Worm (Caenorhabditis elegans): ENCODE results near the gene F41E6.7.

The F41E6.7 gene

DNA sequence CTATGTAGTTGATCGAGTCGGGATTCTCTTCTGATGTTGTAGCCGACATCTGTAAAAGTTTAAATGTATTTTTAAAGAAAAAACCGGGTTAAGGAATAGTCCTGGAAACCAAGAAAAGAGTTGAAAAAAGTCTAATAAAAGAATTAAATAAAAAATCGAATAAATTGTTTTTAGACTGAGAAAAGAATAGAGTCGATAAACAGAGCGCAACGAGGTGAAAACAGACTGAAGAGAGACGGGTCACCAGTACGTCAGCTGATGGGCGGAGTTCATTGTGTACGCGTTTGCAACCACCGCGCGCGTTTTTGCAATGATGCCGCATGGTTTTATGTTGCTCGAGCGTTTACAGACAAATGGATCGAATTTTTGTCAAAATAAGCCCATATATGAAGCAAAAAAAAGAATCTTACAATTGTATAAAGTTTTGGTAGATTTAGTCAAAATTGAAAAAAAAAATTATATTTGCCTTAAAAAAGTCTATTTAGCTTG, 32.2 kb upstream of the F41E6.7 start, which contains the start of gene atg-18 (continued):
- peak; percentile 97 for TF ChIP-seq hlh-11 (tag; optimal IDR thresholded peaks at IDR 0.05)
- peak; percentile 30 for TF ChIP-seq dpl-1 (GFP tag; optimal IDR thresholded peaks at IDR 0.05)
- TF ChIP-seq zip-2 (tag; optimal IDR thresholded peaks at IDR 0.05): no peak
- TF ChIP-seq duxl-1 (tag; optimal IDR thresholded peaks at IDR 0.05; ENCODE audit: poor library complexity): no peak
- no peak for TF ChIP-seq zag-1 (tag; optimal IDR thresholded peaks at IDR 0.05)
- no peak for TF ChIP-seq attf-4 (tag; optimal IDR thresholded peaks at IDR 0.05)
- no peak for TF ChIP-seq lsy-2 (tag; optimal IDR thresholded peaks at IDR 0.05)
- no peak for TF ChIP-seq ama-1 (optimal IDR thresholded peaks at IDR 0.05)
- peak; percentile 42; the same call in 1 of the 2 replicates for TF ChIP-seq nhr-42 (GFP tag; IDR thresholded peaks at IDR 0.05)
- TF ChIP-seq nhr-6 (tag; optimal IDR thresholded peaks at IDR 0.05): peak; percentile 67
- peak; percentile 71 for TF ChIP-seq hmg-1.1 (GFP tag; IDR thresholded peaks at IDR 0.05)
- TF ChIP-seq daf-8 (GFP tag; IDR thresholded peaks at IDR 0.05): no peak
- TF ChIP-seq Y105C5A.15 (GFP tag; IDR thresholded peaks at IDR 0.05): no peak
- no peak for TF ChIP-seq snpc-4 (tag; optimal IDR thresholded peaks at IDR 0.05)
- TF ChIP-seq rbr-2 (tag; optimal IDR thresholded peaks at IDR 0.05): peak; percentile 67
- peak; percentile 98 for TF ChIP-seq hlh-30 (tag; optimal IDR thresholded peaks at IDR 0.05; ENCODE audit: insufficient read depth)
- TF ChIP-seq nhr-48 (tag; optimal IDR thresholded peaks at IDR 0.05): peak; percentile 81

DNA sequence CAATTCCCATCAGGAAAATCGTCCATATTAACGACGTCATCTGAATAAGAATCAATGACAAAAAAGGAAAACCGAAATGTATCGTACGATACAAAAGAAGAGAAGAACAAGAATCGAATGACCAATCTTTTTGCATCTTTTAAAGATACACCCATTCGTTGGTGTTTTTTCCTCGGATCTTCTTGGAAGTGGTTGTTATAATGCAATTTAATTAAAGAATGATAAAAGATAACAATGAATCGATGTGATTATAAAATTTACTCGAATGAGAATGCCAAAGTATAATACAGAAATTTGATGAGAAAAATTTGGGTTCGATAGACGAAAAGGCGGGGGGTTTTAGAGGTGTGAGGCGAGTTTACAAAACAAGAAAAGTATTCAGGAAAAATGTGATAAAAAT, 29.9 kb upstream of the F41E6.7 start, which contains the start of gene F41E6.12:
Gene F41E6.12, minus strand, starts transcription at position 101 of the 400 bp plus-strand sequence.
- TF ChIP-seq ama-1 (optimal IDR thresholded peaks at IDR 0.05) (peak; percentile 36), aha-1 (tag) (peak; percentile 88), lin-15B (tag; optimal IDR thresholded peaks at IDR 0.05) (no peak), tag-97 (GFP tag; IDR thresholded peaks at IDR 0.05) (no peak), duxl-1 (tag; optimal IDR thresholded peaks at IDR 0.05; ENCODE audit: poor library complexity) (peak; percentile 15), ctbp-1 (GFP tag; IDR thresholded peaks at IDR 0.05) (no peak), mdl-1 (tag; optimal IDR thresholded peaks at IDR 0.05) (no peak), nhr-25 (tag; optimal IDR thresholded peaks at IDR 0.05; ENCODE audit: borderline replicate concordance, insufficient read depth) (no peak), lim-7 (GFP tag; IDR thresholded peaks at IDR 0.05) (no peak), mdt-29 (GFP tag; IDR thresholded peaks at IDR 0.05) (no peak), lsy-2 (tag; optimal IDR thresholded peaks at IDR 0.05) (peak in 1 of 2 experiments; percentile 12), nhr-6 (tag; optimal IDR thresholded peaks at IDR 0.05) (no peak), hlh-11 (tag; optimal IDR thresholded peaks at IDR 0.05) (no peak), daf-8 (GFP tag; IDR thresholded peaks at IDR 0.05) (no peak)

DNA sequence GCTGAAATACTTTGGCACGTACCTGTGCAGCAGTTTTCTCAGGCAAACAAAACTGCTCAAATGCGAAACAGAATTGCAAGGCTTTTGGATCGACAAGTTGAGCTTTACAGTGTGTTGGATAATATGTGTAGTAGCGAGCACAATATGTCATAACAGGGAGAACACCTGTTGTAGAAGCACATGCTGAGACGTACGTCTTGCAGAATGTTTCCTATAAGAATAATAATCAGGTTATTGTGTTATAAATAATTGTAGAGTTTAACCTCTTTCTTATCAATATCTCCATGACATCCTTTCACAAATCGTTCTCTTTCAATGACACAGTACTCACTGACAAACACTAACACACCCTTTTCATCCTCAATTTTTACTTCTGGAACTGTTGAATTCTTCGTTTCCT, 28.5 kb upstream of the F41E6.7 start:
- TF ChIP-seq unc-62 (GFP tag; optimal IDR thresholded peaks at IDR 0.05 in 1 of 2) (peak in 1 of 2 experiments; percentile 93), unc-62 (tag; optimal IDR thresholded peaks at IDR 0.05) (no peak), nhr-48 (tag; optimal IDR thresholded peaks at IDR 0.05) (no peak)

DNA sequence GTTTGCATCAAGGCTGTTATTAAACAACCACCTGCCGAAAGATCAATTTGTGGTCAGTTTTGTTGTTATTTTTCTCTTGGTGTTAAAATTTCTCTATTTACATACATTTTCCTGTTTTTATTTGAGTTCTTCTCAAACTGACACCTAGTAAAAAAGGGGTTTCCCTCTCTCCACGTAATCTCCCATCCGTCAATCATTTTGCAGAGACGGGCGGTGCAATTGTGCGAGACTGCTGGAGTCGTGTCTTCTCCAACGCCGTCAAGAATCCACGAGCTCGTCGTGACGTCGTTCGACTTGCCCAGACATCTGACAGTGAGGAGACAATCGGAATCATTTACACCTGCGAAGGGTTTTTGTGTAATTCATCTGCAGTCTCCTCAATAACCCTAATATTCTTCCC, 27.3 kb upstream of the F41E6.7 start:
- TF ChIP-seq mdt-29 (GFP tag; IDR thresholded peaks at IDR 0.05): no peak
- no peak for TF ChIP-seq mxl-3 (GFP tag; optimal IDR thresholded peaks at IDR 0.05)
- peak in 1 of 2 experiments; percentile 50 for TF ChIP-seq unc-62 (GFP tag; optimal IDR thresholded peaks at IDR 0.05 in 1 of 2)
- TF ChIP-seq unc-62 (tag; optimal IDR thresholded peaks at IDR 0.05): no peak
- no peak for TF ChIP-seq hif-1 (tag; optimal IDR thresholded peaks at IDR 0.05)
- TF ChIP-seq hmg-1.1 (GFP tag; IDR thresholded peaks at IDR 0.05): no peak
- no peak for TF ChIP-seq aly-2 (tag; optimal IDR thresholded peaks at IDR 0.05)
- no peak for TF ChIP-seq mxl-2 (GFP tag; conservative IDR thresholded peaks at IDR 0.05)
- TF ChIP-seq lin-1 (GFP tag; IDR thresholded peaks at IDR 0.05): no peak
- no peak for TF ChIP-seq F49E8.2 (tag; optimal IDR thresholded peaks at IDR 0.05; ENCODE audit: borderline replicate concordance)
- TF ChIP-seq cey-2 (tag; optimal IDR thresholded peaks at IDR 0.05; ENCODE audit: borderline replicate concordance, insufficient read depth): no peak
- TF ChIP-seq ceh-20 (GFP tag; IDR thresholded peaks at IDR 0.05): peak; percentile 61; the same call in 1 of the 2 replicates
- TF ChIP-seq ceh-32 (tag; optimal IDR thresholded peaks at IDR 0.05; ENCODE audit: poor library complexity): no peak
- TF ChIP-seq pha-4 (GFP tag; IDR thresholded peaks at IDR 0.05): no peak
- TF ChIP-seq pha-4 (tag; optimal IDR thresholded peaks at IDR 0.05): no peak
- TF ChIP-seq ceh-28 (tag; optimal IDR thresholded peaks at IDR 0.05): no peak
